Worm (Caenorhabditis elegans) whole organism, late embryonic: ENCODE data around the gene W04H10.6.

Experiments used
- C08G9.2 ChIP-seq: sonication (generic microtip); optimal IDR thresholded peaks from 2 replicates; lab custom pipeline; 2016; ENCODE audit warnings: mild to moderate bottlenecking, missing genetic modification characterization, moderate library complexity, missing compliant biosample characterization
- K02D7.2 ChIP-seq: sonication (generic microtip); optimal IDR thresholded peaks from 2 replicates; lab custom pipeline; 2017; ENCODE audit warnings: mild to moderate bottlenecking, missing genetic modification characterization, missing compliant biosample characterization
- ama-1 ChIP-seq: fragments of 150-350 bp; optimal IDR thresholded peaks from 2 replicates; lab custom pipeline; 2014
- ceh-18 ChIP-seq: sonication (generic microtip); optimal IDR thresholded peaks from 2 replicates; lab custom pipeline; 2016; ENCODE audit warnings: missing genetic modification characterization, missing compliant biosample characterization
- ceh-24 ChIP-seq: sonication (generic microtip); optimal IDR thresholded peaks from 2 replicates; lab custom pipeline; 2016; ENCODE audit warnings: mild to moderate bottlenecking, missing genetic modification characterization, missing compliant biosample characterization
- ceh-30 ChIP-seq: fragments of 150-350 bp; optimal IDR thresholded peaks from 2 replicates; lab custom pipeline; 2014; ENCODE audit warnings: missing biosample characterization, missing genetic modification characterization
- ceh-34 ChIP-seq: sonication (generic microtip); optimal IDR thresholded peaks from 2 replicates; lab custom pipeline; 2016; ENCODE audit warnings: mild to moderate bottlenecking, missing genetic modification characterization, missing compliant biosample characterization
- ceh-6 ChIP-seq: fragments of 200-800 bp; sonication (Bioruptor generic); optimal IDR thresholded peaks from 2 replicates; lab custom pipeline; 2018; ENCODE audit warnings: mild to moderate bottlenecking, missing genetic modification characterization, missing compliant biosample characterization
- dve-1 ChIP-seq: sonication (generic microtip); optimal IDR thresholded peaks from 2 replicates; lab custom pipeline; 2017; ENCODE audit warnings: antibody characterized with exemption, mild to moderate bottlenecking, missing genetic modification characterization, missing compliant biosample characterization
- fax-1 ChIP-seq: sonication (generic microtip); optimal IDR thresholded peaks from 2 replicates; lab custom pipeline; 2016; ENCODE audit warnings: missing genotype, missing genetic modification characterization, missing compliant biosample characterization
- gmeb-2 ChIP-seq: sonication (generic microtip); optimal IDR thresholded peaks from 2 replicates; lab custom pipeline; 2016; ENCODE audit warnings: missing genetic modification characterization, inconsistent platforms, missing compliant biosample characterization
- hlh-13 ChIP-seq: fragments of 200-800 bp; sonication (Bioruptor generic); optimal IDR thresholded peaks from 2 replicates; lab custom pipeline; 2018; ENCODE audit warnings: mild to moderate bottlenecking, missing genetic modification characterization, missing compliant biosample characterization
- hlh-15 ChIP-seq: sonication (generic microtip); optimal IDR thresholded peaks from 2 replicates; lab custom pipeline; 2016; ENCODE audit warnings: missing genetic modification characterization, missing compliant biosample characterization
- hlh-30 ChIP-seq: sonication (generic microtip); optimal IDR thresholded peaks from 2 replicates; lab custom pipeline; 2017; ENCODE audit warnings: antibody characterized with exemption, missing genetic modification characterization, missing compliant biosample characterization; ENCODE audit not compliant: insufficient read depth
- lim-6 ChIP-seq: sonication (generic microtip); optimal IDR thresholded peaks from 2 replicates; lab custom pipeline; 2016; ENCODE audit warnings: missing genetic modification characterization, missing compliant biosample characterization
- nfya-1 ChIP-seq: sonication (generic microtip); optimal IDR thresholded peaks from 2 replicates; lab custom pipeline; 2017; ENCODE audit warnings: missing genetic modification characterization, mild to moderate bottlenecking, missing compliant biosample characterization, antibody characterized with exemption, moderate library complexity
- nhr-232 ChIP-seq: sonication (generic microtip); optimal IDR thresholded peaks from 2 replicates; lab custom pipeline; 2016; ENCODE audit warnings: missing genetic modification characterization, missing compliant biosample characterization
- odd-2 ChIP-seq: sonication (generic microtip); optimal IDR thresholded peaks from 2 replicates; lab custom pipeline; 2017; ENCODE audit warnings: antibody characterized with exemption, mild to moderate bottlenecking, missing genetic modification characterization, missing compliant biosample characterization
- pag-3 ChIP-seq: sonication (generic microtip); optimal IDR thresholded peaks from 2 replicates; lab custom pipeline; 2016; ENCODE audit warnings: missing compliant biosample characterization, missing genetic modification characterization, borderline replicate concordance
- pha-2 ChIP-seq: sonication (generic microtip); optimal IDR thresholded peaks from 2 replicates; lab custom pipeline; 2017; ENCODE audit warnings: mild to moderate bottlenecking, missing genetic modification characterization, missing compliant biosample characterization
- pqm-1 ChIP-seq: sonication (generic microtip); optimal IDR thresholded peaks from 2 replicates; lab custom pipeline; 2016; ENCODE audit warnings: missing genetic modification characterization, missing compliant biosample characterization
- sdc-2 ChIP-seq: sonication (generic microtip); optimal IDR thresholded peaks from 2 replicates; lab custom pipeline; 2016; ENCODE audit warnings: missing genotype, missing genetic modification characterization, missing compliant biosample characterization
- tbx-2 ChIP-seq: sonication (generic microtip); optimal IDR thresholded peaks from 2 replicates; lab custom pipeline; 2016; ENCODE audit warnings: missing genetic modification characterization, missing compliant biosample characterization
- ttx-3 ChIP-seq: sonication (generic microtip); optimal IDR thresholded peaks from 2 replicates; lab custom pipeline; 2016; ENCODE audit warnings: missing genetic modification reagents, missing genetic modification characterization, missing compliant biosample characterization
- unc-3 ChIP-seq, 2 experiments: fragments of 200-800 bp in 1 of 2; sonication (Bioruptor generic) in 1 of 2; sonication (generic microtip) in 1 of 2; conservative IDR thresholded peaks in 1 of 2; optimal IDR thresholded peaks in 1 of 2; 2 replicates each; pipeline versions ENCODE4 v1.3.6 to Lab custom; 2016 to 2022; ENCODE audit warnings: missing compliant biosample characterization in 2 of 2, missing genetic modification characterization in 2 of 2, missing genetic modification reagents in 1 of 2
- unc-42 ChIP-seq: sonication (generic microtip); optimal IDR thresholded peaks from 2 replicates; lab custom pipeline; 2016; ENCODE audit warnings: missing genotype, missing genetic modification characterization, missing compliant biosample characterization
- ztf-16 ChIP-seq: sonication (generic microtip); optimal IDR thresholded peaks from 2 replicates; lab custom pipeline; 2017; ENCODE audit warnings: missing genetic modification characterization, missing compliant biosample characterization

W04H10.6 gene

ce11 chrII:587533-587932, 20.7 kb downstream of the W04H10.6 start, which contains the start of gene fbxb-34:
TSS of gene fbxb-34 (plus strand) at chrII:587833.
- no peak for TF ChIP-seq nfya-1 (tag; lab: Kevin White, UChicago)
- TF ChIP-seq dve-1 (tag; lab: Kevin White, UChicago), result no peak
- no peak for TF ChIP-seq fax-1 (tag; lab: Kevin White, UChicago)

ce11 chrII:584321-584848, 23.9 kb downstream of the W04H10.6 start, which contains the start of the genes W08F4.12 and W08F4.13:
TSS of gene W08F4.12 (minus strand) at chrII:584421.
TSS of gene W08F4.13 (plus strand) at chrII:584798.
- no peak for TF ChIP-seq tbx-2 (tag; lab: Kevin White, UChicago)
- TF ChIP-seq C08G9.2 (tag; lab: Kevin White, UChicago), result no peak
- no peak for TF ChIP-seq ceh-34
- TF ChIP-seq odd-2 (tag; lab: Kevin White, UChicago), result no peak
- TF ChIP-seq fax-1 (tag; lab: Kevin White, UChicago), result no peak

ce11 chrII:582649-583048, 25.6 kb downstream of the W04H10.6 start, which contains the start of gene fbxb-14:
TSS of gene fbxb-14 (minus strand) at chrII:582749.
- TF ChIP-seq dve-1 (tag; lab: Kevin White, UChicago) (no peak), ceh-30 (tag; lab: Kevin White, UChicago) (no peak), pag-3 (no peak), odd-2 (tag; lab: Kevin White, UChicago) (no peak), pqm-1 (tag; lab: Kevin White, UChicago) (no peak), fax-1 (tag; lab: Kevin White, UChicago) (no peak)

- TF ChIP-seq sdc-2 (tag; lab: Kevin White, UChicago) (no peak), pag-3 (no peak), gmeb-2 (tag; lab: Kevin White, UChicago) (no peak), unc-3 (GFP tag; conservative IDR thresholded peaks at IDR 0.05; lab: Robert Waterston, UW) (no peak), unc-3 (tag; optimal IDR thresholded peaks at IDR 0.05; lab: Kevin White, UChicago) (no peak), hlh-13 (no peak), pha-2 (tag; lab: Kevin White, UChicago) (no peak), nfya-1 (tag; lab: Kevin White, UChicago) (no peak)
These were observed 26.3 kb downstream of the W04H10.6 start for ce11 chrII:581983-582382.

- TF ChIP-seq unc-42 (tag; lab: Kevin White, UChicago) (peak; percentile 7), pag-3 (no peak)
These were observed 28.0 kb downstream of the W04H10.6 start, which contains the start of the genes cdc-37 and W08F4.3 for ce11 chrII:580189-580643. TSS of gene cdc-37 (minus strand) at chrII:580593. TSS of gene W08F4.3 (plus strand) at chrII:580602.

- TF ChIP-seq nhr-232 (tag; lab: Kevin White, UChicago) (no peak), ceh-18 (no peak), tbx-2 (tag; lab: Kevin White, UChicago) (no peak), hlh-15 (no peak), lim-6 (no peak), unc-3 (GFP tag; conservative IDR thresholded peaks at IDR 0.05; lab: Robert Waterston, UW) (no peak), unc-3 (tag; optimal IDR thresholded peaks at IDR 0.05; lab: Kevin White, UChicago) (no peak), ama-1 (no peak), C08G9.2 (tag; lab: Kevin White, UChicago) (no peak), K02D7.2 (tag; lab: Kevin White, UChicago) (no peak), ztf-16 (tag; lab: Kevin White, UChicago) (no peak), ttx-3 (tag; lab: Kevin White, UChicago) (no peak), dve-1 (tag; lab: Kevin White, UChicago) (no peak), hlh-13 (no peak), ceh-34 (no peak), hlh-30 (tag; lab: Kevin White, UChicago) (no peak), ceh-24 (tag; lab: Kevin White, UChicago) (no peak), ceh-6 (no peak), pqm-1 (tag; lab: Kevin White, UChicago) (no peak)
These were observed 29.4 kb downstream of the W04H10.6 start for ce11 chrII:578803-579202.
